Fruit fly (Drosophila melanogaster) whole organism, embryonic: ENCODE data around the gene CG10874.

Experiments
- Aef1 ChIP-seq: fragments of 200-800 bp; sonication (Bioruptor generic); IDR thresholded peaks from 3 replicates; pipeline ENCODE4 v1.3.6; 2022; ENCODE audit warnings: missing biosample characterization, missing genetic modification characterization
- B-H1 ChIP-seq: fragments of 200-800 bp; sonication (Bioruptor generic); IDR thresholded peaks from 3 replicates; pipeline ENCODE4 v1.3.6; 2022; ENCODE audit warnings: missing biosample characterization, missing genetic modification characterization
- C15 ChIP-seq: fragments of 200-800 bp; sonication (Bioruptor generic); IDR thresholded peaks from 3 replicates; pipeline ENCODE4 v1.3.6; 2022; ENCODE audit warnings: missing biosample characterization, missing genetic modification characterization
- CG10147 ChIP-seq: fragments of 200-800 bp; sonication (Bioruptor generic); optimal IDR thresholded peaks from 2 replicates; lab custom pipeline; 2019; ENCODE audit warnings: missing biosample characterization, mild to moderate bottlenecking, missing genetic modification characterization, moderate library complexity
- CG10267 ChIP-seq: fragments of 200-800 bp; sonication (Bioruptor generic); optimal IDR thresholded peaks from 2 replicates; lab custom pipeline; 2018; ENCODE audit warnings: missing biosample characterization, mild to moderate bottlenecking, missing genetic modification characterization, moderate library complexity
- CG10543 ChIP-seq: fragments of 200-800 bp; sonication (Bioruptor generic); optimal IDR thresholded peaks from 3 replicates; lab custom pipeline; 2017; ENCODE audit warnings: missing biosample characterization, mild to moderate bottlenecking, missing genetic modification characterization, moderate library complexity
- CG10654 ChIP-seq: fragments of 200-800 bp; sonication (Bioruptor generic); optimal IDR thresholded peaks from 2 replicates; lab custom pipeline; 2016; ENCODE audit warnings: missing biosample characterization, missing genetic modification characterization
- CG11723 ChIP-seq: fragments of 200-800 bp; sonication (Bioruptor generic); optimal IDR thresholded peaks from 2 replicates; lab custom pipeline; 2017; ENCODE audit warnings: missing biosample characterization, mild to moderate bottlenecking, missing genetic modification characterization
- CG12104 ChIP-seq: fragments of 200-800 bp; sonication (Bioruptor generic); optimal IDR thresholded peaks from 3 replicates; lab custom pipeline; 2016; ENCODE audit warnings: missing biosample characterization, missing genetic modification characterization
- CG15269 ChIP-seq: fragments of 200-800 bp; sonication (Bioruptor generic); optimal IDR thresholded peaks from 2 replicates; lab custom pipeline; 2018; ENCODE audit warnings: missing biosample characterization, mild to moderate bottlenecking, missing genetic modification characterization, moderate library complexity
- CG16863 ChIP-seq: fragments of 200-800 bp; sonication (Bioruptor generic); optimal IDR thresholded peaks from 3 replicates; lab custom pipeline; 2016; ENCODE audit warnings: missing biosample characterization, missing genetic modification characterization
- CG1792 ChIP-seq: fragments of 200-800 bp; sonication (Bioruptor generic); optimal IDR thresholded peaks from 2 replicates; lab custom pipeline; 2016; ENCODE audit warnings: missing biosample characterization, missing genetic modification characterization
- CG2712 ChIP-seq: fragments of 200-800 bp; optimal IDR thresholded peaks from 3 replicates; lab custom pipeline; 2019; ENCODE audit warnings: missing biosample characterization, mild to moderate bottlenecking, missing genetic modification characterization, moderate library complexity
- CG3065 ChIP-seq: fragments of 200-800 bp; sonication (Bioruptor generic); optimal IDR thresholded peaks from 2 replicates; lab custom pipeline; 2016; ENCODE audit warnings: missing biosample characterization, missing genetic modification characterization
- CG4617 ChIP-seq: fragments of 200-800 bp; sonication (Bioruptor generic); optimal IDR thresholded peaks from 3 replicates; lab custom pipeline; 2016; ENCODE audit warnings: missing biosample characterization, missing genetic modification characterization, borderline replicate concordance
- CG4707 ChIP-seq: fragments of 200-800 bp; sonication (Bioruptor generic); optimal IDR thresholded peaks from 2 replicates; lab custom pipeline; 2018; ENCODE audit warnings: missing biosample characterization, mild to moderate bottlenecking, missing genetic modification characterization, moderate library complexity
- CG6254 ChIP-seq: fragments of 200-800 bp; sonication (Bioruptor generic); optimal IDR thresholded peaks from 3 replicates; lab custom pipeline; 2017; ENCODE audit warnings: mild to moderate bottlenecking, missing biosample characterization, missing genetic modification reagents, missing genetic modification characterization
- CG8388 ChIP-seq: fragments of 200-800 bp; sonication (Bioruptor generic); optimal IDR thresholded peaks from 2 replicates; lab custom pipeline; 2019; ENCODE audit warnings: missing biosample characterization, mild to moderate bottlenecking, missing genetic modification characterization, moderate library complexity
- CG8924 ChIP-seq: fragments of 200-800 bp; optimal IDR thresholded peaks from 3 replicates; lab custom pipeline; 2019; ENCODE audit warnings: missing biosample characterization, mild to moderate bottlenecking, missing genetic modification characterization, moderate library complexity
- CG9609 ChIP-seq: fragments of 200-800 bp; sonication (Bioruptor generic); optimal IDR thresholded peaks from 3 replicates; lab custom pipeline; 2016; ENCODE audit warnings: missing biosample characterization, missing genetic modification characterization
- Chrac-16 ChIP-seq: fragments of 200-800 bp; sonication (Bioruptor generic); optimal IDR thresholded peaks from 3 replicates; lab custom pipeline; 2016; ENCODE audit warnings: missing biosample characterization, missing genetic modification characterization
- Dip3 ChIP-seq: fragments of 200-800 bp; sonication (Bioruptor generic); optimal IDR thresholded peaks from 3 replicates; lab custom pipeline; 2016; ENCODE audit warnings: missing biosample characterization, missing genetic modification characterization
- Dp ChIP-seq: fragments of 200-800 bp; sonication (Bioruptor generic); optimal IDR thresholded peaks from 2 replicates; lab custom pipeline; 2018; ENCODE audit warnings: missing biosample characterization, mild to moderate bottlenecking, missing genetic modification characterization, moderate library complexity
- ERR ChIP-seq: fragments of 200-800 bp; sonication (Bioruptor generic); optimal IDR thresholded peaks from 2 replicates; lab custom pipeline; 2016; ENCODE audit warnings: missing biosample characterization, missing genetic modification characterization
- Elba2 ChIP-seq: fragments of 200-800 bp; sonication (Bioruptor generic); optimal IDR thresholded peaks from 3 replicates; lab custom pipeline; 2016; ENCODE audit warnings: missing biosample characterization, missing genetic modification characterization
- Ets65A ChIP-seq: fragments of 200-800 bp; sonication (Bioruptor generic); peaks from one replicate; lab custom pipeline; 2016; ENCODE audit warnings: missing biosample characterization, missing genetic modification characterization
- Hr39 ChIP-seq: fragments of >200 bp; optimal IDR thresholded peaks from 2 replicates; lab custom pipeline; 2017
- Nf-YC ChIP-seq: fragments of 200-800 bp; optimal IDR thresholded peaks from 3 replicates; lab custom pipeline; 2019; ENCODE audit warnings: missing biosample characterization, mild to moderate bottlenecking, missing genetic modification characterization, moderate library complexity
- Sin3A ChIP-seq: fragments of >200 bp; optimal IDR thresholded peaks from 2 replicates; lab custom pipeline; 2018
- Xbp1 ChIP-seq: fragments of 200-800 bp; sonication (Bioruptor generic); optimal IDR thresholded peaks from 3 replicates; lab custom pipeline; 2016; ENCODE audit warnings: missing biosample characterization, mild to moderate bottlenecking, missing genetic modification characterization
- bowl ChIP-seq: fragments of 200-800 bp; sonication (Bioruptor generic); IDR thresholded peaks from 2 replicates; pipeline ENCODE4 v1.3.6; 2022; ENCODE audit warnings: missing biosample characterization, missing genetic modification characterization
- bsh ChIP-seq, 2 experiments: fragments of 200-800 bp; sonication (Bioruptor generic); optimal IDR thresholded peaks; 2 replicates each; lab custom pipeline; 2017 to 2018; ENCODE audit warnings: mild to moderate bottlenecking in 2 of 2, missing biosample characterization in 2 of 2, missing genetic modification characterization in 2 of 2, moderate library complexity in 1 of 2
- chm ChIP-seq: fragments of 200-800 bp; sonication (Bioruptor generic); IDR thresholded peaks from 2 replicates; pipeline ENCODE4 v1.3.6; 2022; ENCODE audit warnings: missing biosample characterization, missing genetic modification characterization
- grau ChIP-seq: fragments of 200-800 bp; optimal IDR thresholded peaks from 3 replicates; lab custom pipeline; 2019; ENCODE audit warnings: missing biosample characterization, mild to moderate bottlenecking, missing genetic modification characterization, moderate library complexity
- ham ChIP-seq: fragments of 200-800 bp; sonication (Bioruptor generic); IDR thresholded peaks from 2 replicates; pipeline ENCODE4 v1.3.6; 2022; ENCODE audit warnings: missing biosample characterization, missing genetic modification characterization
- her ChIP-seq: fragments of 200-800 bp; sonication (Bioruptor generic); optimal IDR thresholded peaks from 2 replicates; lab custom pipeline; 2016; ENCODE audit warnings: missing biosample characterization, missing genetic modification characterization
- jigr1 ChIP-seq: fragments of 200-800 bp; sonication (Bioruptor generic); IDR thresholded peaks from 3 replicates; pipeline ENCODE4 v1.3.6; 2022; ENCODE audit warnings: missing biosample characterization, missing genetic modification characterization
- lmd ChIP-seq: fragments of 200-800 bp; sonication (Bioruptor generic); IDR thresholded peaks from 2 replicates; pipeline ENCODE4 v1.3.6; 2022; ENCODE audit warnings: missing biosample characterization, missing genetic modification characterization
- lov ChIP-seq, 2 experiments: fragments of 200-800 bp in 1 of 2; fragments of >200 bp in 1 of 2; sonication (Bioruptor generic) in 1 of 2; IDR thresholded peaks in 1 of 2; optimal IDR thresholded peaks in 1 of 2; 2 replicates in 1 of 2; 3 replicates in 1 of 2; pipeline versions ENCODE4 v1.3.6 to Lab custom; 2017 to 2022; ENCODE audit warnings: missing biosample characterization in 1 of 2, missing genetic modification characterization in 1 of 2
- mam ChIP-seq: fragments of 200-800 bp; sonication (Bioruptor generic); optimal IDR thresholded peaks from 3 replicates; lab custom pipeline; 2016; ENCODE audit warnings: missing biosample characterization, missing genetic modification characterization
- onecut ChIP-seq: fragments of 200-800 bp; sonication (Bioruptor generic); IDR thresholded peaks from 2 replicates; pipeline ENCODE4 v1.3.6; 2022; ENCODE audit warnings: missing biosample characterization, missing genetic modification characterization
- prd ChIP-seq, 3 experiments: fragments of >200 bp in 2 of 3; fragments of 200-800 bp in 1 of 3; sonication (Bioruptor generic) in 1 of 3; optimal IDR thresholded peaks in 2 of 3; IDR thresholded peaks in 1 of 3; 2 replicates in 2 of 3; 3 replicates in 1 of 3; pipeline versions ENCODE4 v1.3.6 to Lab custom; 2017 to 2022; ENCODE audit warnings: missing biosample characterization in 1 of 3, missing genetic modification characterization in 1 of 3
- ranshi ChIP-seq: fragments of 200-800 bp; sonication (Bioruptor generic); IDR thresholded peaks from 2 replicates; pipeline ENCODE4 v1.3.6; 2022; ENCODE audit warnings: missing biosample characterization, missing genetic modification characterization
- slp2 ChIP-seq: fragments of 200-800 bp; sonication (Bioruptor generic); optimal IDR thresholded peaks from 2 replicates; lab custom pipeline; 2016; ENCODE audit warnings: missing biosample characterization, missing genetic modification characterization
- sna ChIP-seq: fragments of 200-800 bp; sonication (Bioruptor generic); IDR thresholded peaks from 2 replicates; pipeline ENCODE4 v1.3.6; 2022; ENCODE audit warnings: missing biosample characterization, missing genetic modification characterization; ENCODE audit not compliant: partially characterized antibody
- so ChIP-seq: fragments of 200-800 bp; sonication (Bioruptor generic); IDR thresholded peaks from 3 replicates; pipeline ENCODE4 v1.3.6; 2022; ENCODE audit warnings: missing biosample characterization, missing genetic modification characterization
- tin ChIP-seq: fragments of 200-800 bp; sonication (Bioruptor generic); optimal IDR thresholded peaks from 3 replicates; lab custom pipeline; 2016; ENCODE audit warnings: missing biosample characterization, missing genetic modification characterization
- unpg ChIP-seq: fragments of 200-800 bp; sonication (Bioruptor generic); optimal IDR thresholded peaks from 3 replicates; lab custom pipeline; 2018; ENCODE audit warnings: missing biosample characterization, mild to moderate bottlenecking, missing genetic modification characterization, moderate library complexity
- wek ChIP-seq: fragments of 200-800 bp; sonication (Bioruptor generic); optimal IDR thresholded peaks from 3 replicates; lab custom pipeline; 2018; ENCODE audit warnings: missing biosample characterization, mild to moderate bottlenecking, missing genetic modification characterization, moderate library complexity
- zfh2 ChIP-seq: fragments of 200-800 bp; sonication (Bioruptor generic); optimal IDR thresholded peaks from 2 replicates; lab custom pipeline; 2016; ENCODE audit warnings: missing biosample characterization, missing genetic modification characterization

Gene CG10874

dm6 chr2L:2227316-2227715 lies 35.1 kb upstream of the CG10874 start (continued):
- TF ChIP-seq Nf-YC (tag; lab: Kevin White, UChicago) (peak; percentile 30), onecut (GFP tag; lab: Robert Waterston, UW) (peak; percentile 47), CG6254 (GFP tag; lab: Kevin White, UChicago) (no peak), CG10654 (GFP tag; lab: Kevin White, UChicago) (peak; percentile 14), Hr39 (no peak), CG9609 (GFP tag; lab: Kevin White, UChicago) (no peak), chm (peak; percentile 56; the same call in 1 of the 2 replicates), unpg (GFP tag; lab: Kevin White, UChicago) (peak; percentile 57), CG10543 (GFP tag; lab: Kevin White, UChicago) (peak; percentile 15), CG1792 (GFP tag; lab: Kevin White, UChicago) (no peak), slp2 (GFP tag; lab: Kevin White, UChicago) (no peak), CG10267 (tag; lab: Kevin White, UChicago) (peak; percentile 9), Ets65A (GFP tag; lab: Kevin White, UChicago) (peak; percentile 87), wek (peak; percentile 40), Dip3 (no peak), lov (optimal IDR thresholded peaks at IDR 0.05; lab: Kevin White, UChicago) (no peak), lov (GFP tag; IDR thresholded peaks at IDR 0.05; lab: Robert Waterston, UW) (peak; percentile 25; the same call in 1 of the 3 replicates), CG4707 (GFP tag; lab: Kevin White, UChicago) (peak; percentile 16), sna (GFP tag; lab: Robert Waterston, UW) (no peak), CG3065 (GFP tag; lab: Kevin White, UChicago) (no peak), mam (GFP tag; lab: Kevin White, UChicago) (peak; percentile 6), CG12104 (GFP tag; lab: Kevin White, UChicago) (peak; percentile 14), so (GFP tag; lab: Robert Waterston, UW) (peak; percentile 61; the same call in 1 of the 3 replicates), zfh2 (GFP tag; lab: Kevin White, UChicago) (peak; percentile 23), bowl (GFP tag; lab: Robert Waterston, UW) (peak; percentile 55; the same call in 1 of the 2 replicates), ranshi (GFP tag; lab: Robert Waterston, UW) (0 out of 2 replicates have a peak, but pooled peaks have one; percentile 24), CG2712 (tag; lab: Kevin White, UChicago) (peak; percentile 30), jigr1 (no peak), CG11723 (GFP tag; lab: Kevin White, UChicago) (peak; percentile 1), C15 (GFP tag; lab: Robert Waterston, UW) (0 out of 3 replicates have a peak, but pooled peaks have one; percentile 49), B-H1 (peak; percentile 35; the same call in 1 of the 3 replicates), CG8388 (GFP tag; lab: Kevin White, UChicago) (peak; percentile 35), CG4617 (no peak), Aef1 (GFP tag; lab: Robert Waterston, UW) (peak; percentile 36; the same call in 2 of the 3 replicates), Sin3A (lab: Kevin White, UChicago) (no peak), CG8924 (tag; lab: Kevin White, UChicago) (peak; percentile 14), CG10147 (GFP tag; lab: Kevin White, UChicago) (no peak), Xbp1 (GFP tag; lab: Kevin White, UChicago) (peak; percentile 54), Chrac-16 (peak; percentile 31), her (GFP tag; lab: Kevin White, UChicago) (no peak), CG15269 (peak; percentile 65), Elba2 (GFP tag; lab: Kevin White, UChicago) (no peak), prd (optimal IDR thresholded peaks at IDR 0.05; lab: Kevin White, UChicago) (no peak), prd (GFP tag; IDR thresholded peaks at IDR 0.05; lab: Robert Waterston, UW) (peak; percentile 51; the same call in 2 of the 3 replicates), grau (tag; lab: Kevin White, UChicago) (peak; percentile 46), Dp (GFP tag; lab: Kevin White, UChicago) (no peak), bsh (GFP tag; optimal IDR thresholded peaks at IDR 0.05; lab: Kevin White, UChicago) (peak; percentile 23 to 57), tin (GFP tag; lab: Kevin White, UChicago) (peak; percentile 35), CG16863 (GFP tag; lab: Kevin White, UChicago) (peak; percentile 42), lmd (GFP tag; lab: Robert Waterston, UW) (peak; percentile 29; the same call in 1 of the 2 replicates), ERR (GFP tag; lab: Kevin White, UChicago) (no peak), ham (GFP tag; lab: Robert Waterston, UW) (no peak)
